Fruit fly (Drosophila melanogaster) whole organism, embryonic: ENCODE data around the gene CG34293.

ENCODE experiments used
- B-H2 ChIP-seq: fragments of 200-800 bp; sonication (Bioruptor generic); optimal IDR thresholded peaks from 2 replicates; lab custom pipeline; 2018; ENCODE audit warnings: missing biosample characterization, mild to moderate bottlenecking, missing genetic modification characterization
- BtbVII ChIP-seq: fragments of 200-800 bp; sonication (Bioruptor generic); optimal IDR thresholded peaks from 3 replicates; lab custom pipeline; 2017; ENCODE audit warnings: missing biosample characterization, mild to moderate bottlenecking, missing genetic modification characterization
- CG10543 ChIP-seq: fragments of 200-800 bp; sonication (Bioruptor generic); optimal IDR thresholded peaks from 3 replicates; lab custom pipeline; 2017; ENCODE audit warnings: missing biosample characterization, mild to moderate bottlenecking, missing genetic modification characterization, moderate library complexity
- CG14014 ChIP-seq: fragments of 200-800 bp; sonication (Bioruptor generic); IDR thresholded peaks from 2 replicates; pipeline ENCODE4 v1.3.6; 2022; ENCODE audit warnings: missing biosample characterization, missing genetic modification characterization
- CG14710 ChIP-seq: fragments of 200-800 bp; sonication (Bioruptor generic); optimal IDR thresholded peaks from 3 replicates; lab custom pipeline; 2019; ENCODE audit warnings: missing biosample characterization, mild to moderate bottlenecking, missing genetic modification characterization, moderate library complexity
- CG15601 ChIP-seq: fragments of 200-800 bp; sonication (Bioruptor generic); optimal IDR thresholded peaks from 3 replicates; lab custom pipeline; 2019; ENCODE audit warnings: missing biosample characterization, mild to moderate bottlenecking, missing genetic modification characterization, moderate library complexity
- CG2875 ChIP-seq: fragments of 200-800 bp; sonication (Bioruptor generic); optimal IDR thresholded peaks from 2 replicates; lab custom pipeline; 2017; ENCODE audit warnings: missing biosample characterization, mild to moderate bottlenecking, missing genetic modification characterization, missing genetic modification reagents
- CG34422 ChIP-seq: fragments of 200-800 bp; sonication (Bioruptor generic); IDR thresholded peaks from 3 replicates; pipeline ENCODE4 v1.3.6; 2022; ENCODE audit warnings: missing biosample characterization, missing genetic modification characterization
- CG4360 ChIP-seq: fragments of 200-800 bp; sonication (Bioruptor generic); IDR thresholded peaks from 2 replicates; pipeline ENCODE4 v1.3.6; 2022; ENCODE audit warnings: missing biosample characterization, missing genetic modification characterization
- CG4730 ChIP-seq: fragments of 200-800 bp; sonication (Bioruptor generic); IDR thresholded peaks from 2 replicates; pipeline ENCODE4 v1.3.6; 2022; ENCODE audit warnings: missing biosample characterization, missing genetic modification characterization
- CG5953 ChIP-seq: fragments of 200-800 bp; sonication (Bioruptor generic); IDR thresholded peaks from 2 replicates; pipeline ENCODE4 v1.3.6; 2022; ENCODE audit warnings: missing biosample characterization, missing genetic modification characterization
- CG6254 ChIP-seq: fragments of 200-800 bp; sonication (Bioruptor generic); optimal IDR thresholded peaks from 3 replicates; lab custom pipeline; 2017; ENCODE audit warnings: mild to moderate bottlenecking, missing biosample characterization, missing genetic modification reagents, missing genetic modification characterization
- CG6854 ChIP-seq: fragments of 200-800 bp; sonication (Bioruptor generic); optimal IDR thresholded peaks from 3 replicates; lab custom pipeline; 2017; ENCODE audit warnings: missing biosample characterization, mild to moderate bottlenecking, missing genetic modification characterization
- CG8478 ChIP-seq: fragments of >200 bp; optimal IDR thresholded peaks from 2 replicates; lab custom pipeline; 2018
- CG8765 ChIP-seq: fragments of 200-800 bp; sonication (Bioruptor generic); IDR thresholded peaks from 2 replicates; pipeline ENCODE4 v1.3.6; 2022; ENCODE audit warnings: missing biosample characterization, missing genetic modification characterization
- Camta ChIP-seq: fragments of 200-800 bp; sonication (Bioruptor generic); optimal IDR thresholded peaks from 2 replicates; lab custom pipeline; 2016; ENCODE audit warnings: missing biosample characterization, missing genetic modification characterization
- CoRest ChIP-seq: fragments of 200-800 bp; sonication (Bioruptor generic); optimal IDR thresholded peaks from 3 replicates; lab custom pipeline; 2018; ENCODE audit warnings: missing biosample characterization, mild to moderate bottlenecking, missing genetic modification characterization, moderate library complexity
- Dfd ChIP-seq, 2 experiments: fragments of >200 bp; optimal IDR thresholded peaks; 2 replicates each; lab custom pipeline; 2017; ENCODE audit warnings: missing biosample characterization in 2 of 2, missing genetic modification characterization in 2 of 2
- Drgx ChIP-seq: fragments of 200-800 bp; sonication (Bioruptor generic); IDR thresholded peaks from 2 replicates; pipeline ENCODE4 v1.3.6; 2022; ENCODE audit warnings: missing biosample characterization, missing genetic modification characterization
- Hmx ChIP-seq: fragments of 200-800 bp; sonication (Bioruptor generic); optimal IDR thresholded peaks from 2 replicates; lab custom pipeline; 2016; ENCODE audit warnings: missing biosample characterization, missing genetic modification characterization
- Jarid2 ChIP-seq: fragments of 200-800 bp; sonication (Bioruptor generic); optimal IDR thresholded peaks from 3 replicates; lab custom pipeline; 2017; ENCODE audit warnings: mild to moderate bottlenecking, missing biosample characterization, missing genetic modification reagents, missing genetic modification characterization
- MBD-R2 ChIP-seq: fragments of 200-800 bp; sonication (Bioruptor generic); IDR thresholded peaks from 2 replicates; pipeline ENCODE4 v1.3.6; 2022; ENCODE audit warnings: missing biosample characterization, missing genetic modification characterization
- Max ChIP-seq: fragments of 200-800 bp; sonication (Bioruptor generic); optimal IDR thresholded peaks from 2 replicates; lab custom pipeline; 2016; ENCODE audit warnings: missing biosample characterization, mild to moderate bottlenecking, missing genetic modification characterization
- NK7.1 ChIP-seq: fragments of 200-800 bp; sonication (Bioruptor generic); optimal IDR thresholded peaks from 3 replicates; lab custom pipeline; 2016; ENCODE audit warnings: missing biosample characterization, missing genetic modification characterization
- Nf-YB ChIP-seq: fragments of 200-800 bp; sonication (Bioruptor generic); optimal IDR thresholded peaks from 3 replicates; lab custom pipeline; 2019; ENCODE audit warnings: missing biosample characterization, mild to moderate bottlenecking, missing genetic modification characterization, moderate library complexity
- Optix ChIP-seq: fragments of 200-800 bp; sonication (Bioruptor generic); IDR thresholded peaks from 3 replicates; pipeline ENCODE4 v1.3.6; 2022; ENCODE audit warnings: missing biosample characterization, missing genetic modification characterization
- Ravus ChIP-seq: fragments of 200-800 bp; sonication (Bioruptor generic); IDR thresholded peaks from 2 replicates; pipeline ENCODE4 v1.3.6; 2022; ENCODE audit warnings: missing biosample characterization, missing genetic modification characterization
- Sin3A ChIP-seq: fragments of >200 bp; optimal IDR thresholded peaks from 2 replicates; lab custom pipeline; 2018
- Xrp1 ChIP-seq: fragments of 200-800 bp; sonication (Bioruptor generic); IDR thresholded peaks from 2 replicates; pipeline ENCODE4 v1.3.6; 2022; ENCODE audit warnings: missing biosample characterization, missing genetic modification characterization
- ac ChIP-seq: fragments of 200-800 bp; sonication (Bioruptor generic); optimal IDR thresholded peaks from 3 replicates; lab custom pipeline; 2017; ENCODE audit warnings: missing biosample characterization, mild to moderate bottlenecking, missing genetic modification characterization
- ap ChIP-seq: fragments of 200-800 bp; sonication (Bioruptor generic); IDR thresholded peaks from 2 replicates; pipeline ENCODE4 v1.3.6; 2022; ENCODE audit warnings: missing biosample characterization, missing genetic modification characterization
- ash1 ChIP-seq: fragments of 200-800 bp; sonication (Bioruptor generic); optimal IDR thresholded peaks from 2 replicates; lab custom pipeline; 2018; ENCODE audit warnings: missing biosample characterization, mild to moderate bottlenecking, missing genetic modification characterization
- bigmax ChIP-seq: fragments of 200-800 bp; sonication (Bioruptor generic); optimal IDR thresholded peaks from 2 replicates; lab custom pipeline; 2018; ENCODE audit warnings: missing biosample characterization, mild to moderate bottlenecking, missing genetic modification characterization
- btn ChIP-seq: fragments of 200-800 bp; sonication (Bioruptor generic); optimal IDR thresholded peaks from 2 replicates; lab custom pipeline; 2016; ENCODE audit warnings: missing biosample characterization, missing genetic modification characterization
- dati ChIP-seq: fragments of 200-800 bp; sonication (Bioruptor generic); IDR thresholded peaks from 2 replicates; pipeline ENCODE4 v1.3.6; 2022; ENCODE audit warnings: missing biosample characterization, missing genetic modification characterization
- dimm ChIP-seq: fragments of 200-800 bp; sonication (Bioruptor generic); IDR thresholded peaks from 2 replicates; pipeline ENCODE4 v1.3.6; 2022; ENCODE audit warnings: missing biosample characterization, missing genetic modification characterization
- en ChIP-seq: fragments of 200-800 bp; sonication (Bioruptor generic); optimal IDR thresholded peaks from 2 replicates; lab custom pipeline; 2016; ENCODE audit warnings: missing biosample characterization, missing genetic modification characterization
- fd64A ChIP-seq: fragments of 200-800 bp; sonication (Bioruptor generic); optimal IDR thresholded peaks from 3 replicates; lab custom pipeline; 2018; ENCODE audit warnings: missing biosample characterization, mild to moderate bottlenecking, missing genetic modification characterization
- ind ChIP-seq: fragments of 200-800 bp; sonication (Bioruptor generic); optimal IDR thresholded peaks from 3 replicates; lab custom pipeline; 2016; ENCODE audit warnings: missing biosample characterization, missing genetic modification characterization
- insv ChIP-seq, 2 experiments: fragments of 200-800 bp; sonication (Bioruptor generic); optimal IDR thresholded peaks; 3 replicates each; lab custom pipeline; 2016 to 2018; ENCODE audit warnings: missing biosample characterization in 2 of 2, missing genetic modification characterization in 2 of 2
- kah ChIP-seq: fragments of 200-800 bp; sonication (Bioruptor generic); optimal IDR thresholded peaks from 2 replicates; lab custom pipeline; 2018; ENCODE audit warnings: missing biosample characterization, mild to moderate bottlenecking, missing genetic modification characterization
- nerfin-2 ChIP-seq: fragments of 200-800 bp; sonication (Bioruptor generic); IDR thresholded peaks from 2 replicates; pipeline ENCODE4 v1.3.6; 2022; ENCODE audit warnings: missing biosample characterization, missing genetic modification characterization; ENCODE audit not compliant: partially characterized antibody
- oc ChIP-seq: fragments of 200-800 bp; sonication (Bioruptor generic); optimal IDR thresholded peaks from 2 replicates; lab custom pipeline; 2018; ENCODE audit warnings: missing biosample characterization, mild to moderate bottlenecking, missing genetic modification characterization, moderate library complexity
- pb ChIP-seq: fragments of 200-800 bp; sonication (Bioruptor generic); optimal IDR thresholded peaks from 3 replicates; lab custom pipeline; 2016; ENCODE audit warnings: missing biosample characterization, missing genetic modification characterization
- pfk ChIP-seq: fragments of 200-800 bp; sonication (Bioruptor generic); optimal IDR thresholded peaks from 2 replicates; lab custom pipeline; 2018; ENCODE audit warnings: missing biosample characterization, mild to moderate bottlenecking, missing genetic modification characterization, moderate library complexity
- repo ChIP-seq: fragments of 200-800 bp; sonication (Bioruptor generic); optimal IDR thresholded peaks from 2 replicates; lab custom pipeline; 2016; ENCODE audit warnings: missing biosample characterization, missing genetic modification characterization
- schlank ChIP-seq: fragments of 200-800 bp; sonication (Bioruptor generic); optimal IDR thresholded peaks from 2 replicates; lab custom pipeline; 2018; ENCODE audit warnings: missing biosample characterization, mild to moderate bottlenecking, missing genetic modification characterization
- sna ChIP-seq: fragments of 200-800 bp; sonication (Bioruptor generic); IDR thresholded peaks from 2 replicates; pipeline ENCODE4 v1.3.6; 2022; ENCODE audit warnings: missing biosample characterization, missing genetic modification characterization; ENCODE audit not compliant: partially characterized antibody
- trh ChIP-seq: fragments of 200-800 bp; sonication (Bioruptor generic); optimal IDR thresholded peaks from 2 replicates; lab custom pipeline; 2016; ENCODE audit warnings: missing biosample characterization, missing genetic modification characterization
- unc-4 ChIP-seq: fragments of 200-800 bp; sonication (Bioruptor generic); IDR thresholded peaks from 2 replicates; pipeline ENCODE4 v1.3.6; 2022; ENCODE audit warnings: missing biosample characterization, missing genetic modification characterization; ENCODE audit not compliant: partially characterized antibody
- wor ChIP-seq: fragments of 200-800 bp; sonication (Bioruptor generic); IDR thresholded peaks from 2 replicates; pipeline ENCODE4 v1.3.6; 2022; ENCODE audit warnings: missing biosample characterization, missing genetic modification characterization

Gene CG34293

DNA sequence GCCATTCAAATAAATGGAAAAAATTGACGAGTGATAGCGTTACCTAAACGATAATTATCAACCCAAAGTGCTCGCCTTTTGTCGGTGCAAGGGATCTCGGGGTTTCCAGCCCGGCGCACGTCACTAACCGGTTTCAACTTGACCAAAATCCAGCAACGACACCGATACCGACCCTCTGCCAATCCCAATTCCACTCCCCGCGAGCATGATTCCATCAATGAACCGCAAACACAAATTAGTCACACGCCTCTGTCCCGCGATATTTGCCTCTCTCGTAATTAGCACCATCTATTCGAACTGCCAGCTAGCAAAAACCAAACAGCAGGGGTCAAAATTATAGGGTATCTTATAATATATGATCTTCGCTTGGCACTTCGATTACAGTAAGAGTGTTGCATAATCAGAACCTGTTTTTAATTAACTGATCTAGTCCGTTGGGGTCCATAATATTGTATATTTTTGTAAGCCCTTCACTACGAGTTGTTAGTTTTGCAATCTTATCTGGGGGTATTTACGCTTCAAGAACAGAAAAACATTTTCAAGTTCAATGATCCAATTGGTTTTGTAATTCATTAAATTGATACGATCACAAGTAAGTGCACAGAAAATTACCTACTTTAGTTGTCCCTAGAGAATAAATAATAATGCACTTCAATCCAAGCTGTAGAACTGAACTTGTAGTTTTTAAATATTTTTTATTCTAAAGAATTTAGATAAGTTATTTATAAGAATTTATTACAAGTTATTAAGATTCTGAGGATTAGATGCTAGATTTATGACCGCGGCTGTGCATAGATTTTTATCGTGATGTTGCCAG is 12.1 kb downstream of the CG34293 start:
- TF ChIP-seq CG4360 = no peak
- no peak for TF ChIP-seq wor
- TF ChIP-seq Xrp1 (GFP tag; lab: Robert Waterston, UW) = peak; percentile 20; the same call in 1 of the 2 replicates
- TF ChIP-seq CG10543 (GFP tag; lab: Kevin White, UChicago) = peak; percentile 42
- no peak for TF ChIP-seq oc (tag; lab: Kevin White, UChicago)
- no peak for TF ChIP-seq Jarid2 (GFP tag; lab: Kevin White, UChicago)
- TF ChIP-seq Dfd (GFP tag; optimal IDR thresholded peaks at IDR 0.05; lab: Kevin White, UChicago) = no peak
- no peak for TF ChIP-seq bigmax (GFP tag; lab: Kevin White, UChicago)
- no peak for TF ChIP-seq Hmx (GFP tag; lab: Kevin White, UChicago)
- no peak for TF ChIP-seq nerfin-2
- peak; percentile 64 for TF ChIP-seq BtbVII (GFP tag; lab: Kevin White, UChicago)
- no peak for TF ChIP-seq CG4730 (GFP tag; lab: Robert Waterston, UW)
- no peak for TF ChIP-seq ac (GFP tag; lab: Kevin White, UChicago)
- TF ChIP-seq MBD-R2 (GFP tag; lab: Robert Waterston, UW) = no peak
- no peak for TF ChIP-seq NK7.1 (GFP tag; lab: Kevin White, UChicago)
- no peak for TF ChIP-seq en (GFP tag; lab: Kevin White, UChicago)
- no peak for TF ChIP-seq pb
- TF ChIP-seq insv (GFP tag; optimal IDR thresholded peaks at IDR 0.05; lab: Kevin White, UChicago) = no peak
- peak; percentile 42 for TF ChIP-seq Nf-YB (GFP tag; lab: Kevin White, UChicago)
- TF ChIP-seq CG6254 (GFP tag; lab: Kevin White, UChicago) = peak; percentile 38
- 0 out of 2 replicates have a peak, but pooled peaks have one; percentile 7 for TF ChIP-seq CG14014
- TF ChIP-seq unc-4 (GFP tag; lab: Robert Waterston, UW) = no peak
- peak; percentile 21 for TF ChIP-seq CG15601 (tag; lab: Kevin White, UChicago)
- peak; percentile 71 for TF ChIP-seq CoRest (tag; lab: Kevin White, UChicago)
- TF ChIP-seq kah (GFP tag; lab: Kevin White, UChicago) = no peak
- TF ChIP-seq dati = no peak
- TF ChIP-seq CG8478 (lab: Kevin White, UChicago) = no peak
- TF ChIP-seq trh (GFP tag; lab: Kevin White, UChicago) = no peak
- no peak for TF ChIP-seq fd64A (GFP tag; lab: Kevin White, UChicago)
- TF ChIP-seq Sin3A = no peak
- TF ChIP-seq ind (GFP tag; lab: Kevin White, UChicago) = peak; percentile 48
- no peak for TF ChIP-seq dimm (GFP tag; lab: Robert Waterston, UW)
- TF ChIP-seq CG8765 (GFP tag; lab: Robert Waterston, UW) = no peak
- no peak for TF ChIP-seq ash1 (GFP tag; lab: Kevin White, UChicago)
- TF ChIP-seq pfk = no peak
- TF ChIP-seq Max (GFP tag; lab: Kevin White, UChicago) = no peak
- TF ChIP-seq repo (GFP tag; lab: Kevin White, UChicago) = no peak
- peak; percentile 16 for TF ChIP-seq Camta (GFP tag; lab: Kevin White, UChicago)
- TF ChIP-seq sna (GFP tag; lab: Robert Waterston, UW) = no peak
- no peak for TF ChIP-seq Optix (GFP tag; lab: Robert Waterston, UW)
- peak; percentile 43; the same call in 1 of the 3 replicates for TF ChIP-seq CG34422
- no peak for TF ChIP-seq ap (GFP tag; lab: Robert Waterston, UW)
- no peak for TF ChIP-seq CG5953 (GFP tag; lab: Robert Waterston, UW)
- TF ChIP-seq schlank (tag; lab: Kevin White, UChicago) = no peak
- TF ChIP-seq btn (GFP tag; lab: Kevin White, UChicago) = no peak
- peak; percentile 21 for TF ChIP-seq CG6854
- TF ChIP-seq CG2875 (GFP tag; lab: Kevin White, UChicago) = no peak
- TF ChIP-seq Drgx (GFP tag; lab: Robert Waterston, UW) = no peak
- TF ChIP-seq Ravus = no peak
- peak; percentile 39 for TF ChIP-seq CG14710 (tag; lab: Kevin White, UChicago)
- TF ChIP-seq B-H2 = no peak
